Fruit fly (Drosophila melanogaster): ENCODE measurements around the gene CG14285.

Gene CG14285

DNA sequence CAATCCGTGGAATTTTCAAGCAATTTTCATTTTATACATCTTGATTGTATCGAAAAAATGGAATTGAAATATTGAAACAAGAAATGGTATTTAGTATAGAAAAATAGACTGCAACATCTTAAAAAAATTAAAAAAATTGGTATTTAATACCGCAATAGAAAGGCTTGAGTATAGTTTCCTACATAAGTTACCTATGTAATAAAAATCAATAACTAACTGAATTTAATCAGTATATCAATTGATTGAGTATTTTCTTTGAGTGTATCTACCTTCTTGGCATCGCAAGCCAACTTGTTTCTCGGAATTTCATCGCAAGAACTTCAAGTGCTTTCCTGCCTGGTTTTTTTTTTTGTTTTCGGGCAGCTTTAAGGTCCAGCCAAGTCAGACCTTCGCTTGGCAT lies 34.4 kb upstream of the CG14285 start (continued):
- TF ChIP-seq CG3163 (GFP tag; optimal IDR thresholded peaks at IDR 0.05) (no peak), luna (GFP tag; optimal IDR thresholded peaks at IDR 0.05) (no peak), stwl (tag; optimal IDR thresholded peaks at IDR 0.05) (no peak), CG30431 (GFP tag; optimal IDR thresholded peaks at IDR 0.05) (no peak), dmrt99B (tag; optimal IDR thresholded peaks at IDR 0.05) (peak; percentile 23), Elba2 (GFP tag; optimal IDR thresholded peaks at IDR 0.05) (no peak), ase (GFP tag; IDR thresholded peaks at IDR 0.05) (no peak), NC2α (GFP tag; optimal IDR thresholded peaks at IDR 0.05) (no peak), CG14710 (tag; optimal IDR thresholded peaks at IDR 0.05) (peak; percentile 0), CG14667 (GFP tag; IDR thresholded peaks at IDR 0.05) (no peak), sens (GFP tag) (peak; percentile 78), bsh (GFP tag; optimal IDR thresholded peaks at IDR 0.05) (peak; percentile 43 to 58)

DNA sequence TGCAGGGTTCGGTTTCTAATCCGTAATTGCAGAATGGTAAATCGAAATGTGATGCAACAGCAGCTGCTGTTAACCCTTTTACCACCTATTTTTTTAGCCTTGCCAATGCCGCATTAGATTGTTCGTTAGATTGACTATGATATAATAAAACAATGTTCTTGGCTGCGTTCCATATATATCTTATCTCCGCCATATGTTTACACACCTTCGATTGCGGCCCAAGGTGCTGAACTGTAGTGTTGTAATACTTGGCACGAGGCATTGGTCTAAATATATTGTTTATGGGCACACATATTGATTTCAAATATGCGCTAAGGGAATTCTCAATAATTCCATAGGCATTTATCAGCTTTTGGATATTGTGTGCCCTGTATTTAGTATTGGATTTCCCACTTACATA lies 33.2 kb upstream of the CG14285 start:
- TF ChIP-seq CG15514 (GFP tag; optimal IDR thresholded peaks at IDR 0.05) (no peak), lab (GFP tag; optimal IDR thresholded peaks at IDR 0.05) (peak; percentile 35), Pdp1 (GFP tag; optimal IDR thresholded peaks at IDR 0.05) (peak in 1 of 2 experiments; percentile 86), CG13894 (tag; optimal IDR thresholded peaks at IDR 0.05) (no peak), Oli (tag; optimal IDR thresholded peaks at IDR 0.05) (no peak), sug (tag; optimal IDR thresholded peaks at IDR 0.05) (peak; percentile 66), caup (GFP tag; optimal IDR thresholded peaks at IDR 0.05; ENCODE audit: severe bottlenecking) (peak; percentile 2), E2f2 (GFP tag; IDR thresholded peaks at IDR 0.05) (no peak), exex (tag; optimal IDR thresholded peaks at IDR 0.05) (peak; percentile 44), grn (GFP tag; optimal IDR thresholded peaks at IDR 0.05) (peak; percentile 58), sens (GFP tag) (no peak), salm (tag; optimal IDR thresholded peaks at IDR 0.05) (peak; percentile 15), sd (tag; optimal IDR thresholded peaks at IDR 0.05) (peak; percentile 76), CG8281 (tag; optimal IDR thresholded peaks at IDR 0.05) (peak; percentile 21), CG12769 (tag; optimal IDR thresholded peaks at IDR 0.05) (peak; percentile 3), mirr (GFP tag; optimal IDR thresholded peaks at IDR 0.05) (peak; percentile 89), dysf (GFP tag; IDR thresholded peaks at IDR 0.05) (no peak), Med (GFP tag) (peak; percentile 19), so (GFP tag; IDR thresholded peaks at IDR 0.05) (peak; percentile 51; the same call in 1 of the 3 replicates)

DNA sequence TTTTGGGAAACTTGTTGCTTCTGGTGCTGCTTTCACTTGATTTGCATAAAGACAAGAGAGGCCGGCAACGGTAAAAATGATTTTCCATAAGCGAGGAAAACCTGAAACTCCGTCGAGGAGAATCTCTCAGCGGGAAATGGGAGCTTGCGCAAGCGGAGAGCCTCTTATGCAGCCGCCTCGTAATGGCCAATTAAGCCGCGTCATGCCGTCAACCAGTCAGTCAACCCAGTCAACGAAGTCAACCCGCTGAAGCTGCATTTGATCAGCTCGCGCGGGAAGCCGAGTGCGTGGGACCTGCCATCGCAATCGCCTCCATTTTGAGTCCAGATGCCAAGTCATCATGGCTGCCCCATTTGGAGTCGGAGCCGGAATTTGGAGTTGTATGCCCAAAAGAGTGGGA lies 31.7 kb upstream of the CG14285 start:
- TF ChIP-seq CG16815 (GFP tag; optimal IDR thresholded peaks at IDR 0.05) (no peak), CG8281 (tag; optimal IDR thresholded peaks at IDR 0.05) (peak; percentile 81), jing (GFP tag; optimal IDR thresholded peaks at IDR 0.05) (no peak), Blimp-1 (GFP tag; optimal IDR thresholded peaks at IDR 0.05) (peak; percentile 53), abd-A (tag; optimal IDR thresholded peaks at IDR 0.05) (peak; percentile 43), kni (GFP tag; optimal IDR thresholded peaks at IDR 0.05) (peak; percentile 59), Sox100B (GFP tag; optimal IDR thresholded peaks at IDR 0.05) (no peak), CG2129 (GFP tag; IDR thresholded peaks at IDR 0.05; ENCODE audit: partially characterized antibody) (no peak), Opbp (GFP tag; IDR thresholded peaks at IDR 0.05; ENCODE audit: partially characterized antibody) (0 out of 3 replicates have a peak, but pooled peaks have one; percentile 14), oc (tag; optimal IDR thresholded peaks at IDR 0.05) (peak; percentile 8), ranshi (GFP tag; IDR thresholded peaks at IDR 0.05) (no peak), sr (GFP tag; IDR thresholded peaks at IDR 0.05) (peak; percentile 65; the same call in 2 of the 3 replicates), Pdp1 (GFP tag; optimal IDR thresholded peaks at IDR 0.05) (peak in 1 of 2 experiments; percentile 51), zen (tag; optimal IDR thresholded peaks at IDR 0.05) (no peak), CG18599 (GFP tag; optimal IDR thresholded peaks at IDR 0.05) (no peak)

All from whole organism, embryonic.